Fruit fly (Drosophila melanogaster) whole organism, embryonic: ENCODE data around the gene Src64B.

Source experiments
- CG10431 ChIP-seq: fragments of 200-800 bp; sonication (Bioruptor generic); optimal IDR thresholded peaks from 3 replicates; lab custom pipeline; 2018; ENCODE audit warnings: missing biosample characterization, mild to moderate bottlenecking, missing genetic modification characterization
- CG10979 ChIP-seq: fragments of 200-800 bp; sonication (Bioruptor generic); optimal IDR thresholded peaks from 2 replicates; lab custom pipeline; 2018; ENCODE audit warnings: missing biosample characterization, mild to moderate bottlenecking, missing genetic modification characterization, moderate library complexity
- CG12219 ChIP-seq: fragments of 200-800 bp; sonication (Bioruptor generic); optimal IDR thresholded peaks from 3 replicates; lab custom pipeline; 2018; ENCODE audit warnings: missing biosample characterization, mild to moderate bottlenecking, missing genetic modification characterization
- CG12236 ChIP-seq: fragments of 200-800 bp; sonication (Bioruptor generic); optimal IDR thresholded peaks from 2 replicates; lab custom pipeline; 2016; ENCODE audit warnings: missing biosample characterization, missing genetic modification characterization
- CG12391 ChIP-seq: fragments of 200-800 bp; sonication (Bioruptor generic); optimal IDR thresholded peaks from 3 replicates; lab custom pipeline; 2018; ENCODE audit warnings: missing biosample characterization, mild to moderate bottlenecking, missing genetic modification characterization, moderate library complexity
- CG13287 ChIP-seq: fragments of 200-800 bp; sonication (Bioruptor generic); IDR thresholded peaks from 2 replicates; pipeline ENCODE4 v1.3.6; 2022; ENCODE audit warnings: missing biosample characterization, missing genetic modification characterization; ENCODE audit not compliant: partially characterized antibody
- CG13894 ChIP-seq: fragments of 200-800 bp; sonication (Bioruptor generic); optimal IDR thresholded peaks from 3 replicates; lab custom pipeline; 2018; ENCODE audit warnings: missing biosample characterization, mild to moderate bottlenecking, missing genetic modification characterization, moderate library complexity
- CG14965 ChIP-seq: fragments of 200-800 bp; sonication (Bioruptor generic); optimal IDR thresholded peaks from 2 replicates; lab custom pipeline; 2016; ENCODE audit warnings: missing biosample characterization, missing genetic modification characterization, borderline replicate concordance
- CG17361 ChIP-seq: fragments of 200-800 bp; sonication (Bioruptor generic); IDR thresholded peaks from 3 replicates; pipeline ENCODE4 v1.3.6; 2022; ENCODE audit warnings: missing biosample characterization, missing genetic modification characterization
- CG18599 ChIP-seq: fragments of 200-800 bp; sonication (Bioruptor generic); optimal IDR thresholded peaks from 3 replicates; lab custom pipeline; 2017; ENCODE audit warnings: missing biosample characterization, missing genetic modification characterization, mild to moderate bottlenecking, moderate library complexity, missing genetic modification reagents
- CG2678 ChIP-seq: fragments of 200-800 bp; sonication (Bioruptor generic); optimal IDR thresholded peaks from 3 replicates; lab custom pipeline; 2019; ENCODE audit warnings: missing biosample characterization, mild to moderate bottlenecking, missing genetic modification characterization, moderate library complexity
- CG30431 ChIP-seq: fragments of 200-800 bp; sonication (Bioruptor generic); optimal IDR thresholded peaks from 2 replicates; lab custom pipeline; 2017; ENCODE audit warnings: missing biosample characterization, missing genetic modification characterization
- CG32532 ChIP-seq: fragments of 200-800 bp; sonication (Bioruptor generic); IDR thresholded peaks from 2 replicates; pipeline ENCODE4 v1.3.6; 2022; ENCODE audit warnings: missing biosample characterization, missing genetic modification characterization
- CG34422 ChIP-seq: fragments of 200-800 bp; sonication (Bioruptor generic); IDR thresholded peaks from 3 replicates; pipeline ENCODE4 v1.3.6; 2022; ENCODE audit warnings: missing biosample characterization, missing genetic modification characterization
- CG8089 ChIP-seq: fragments of 200-800 bp; sonication (Bioruptor generic); optimal IDR thresholded peaks from 3 replicates; lab custom pipeline; 2016; ENCODE audit warnings: missing biosample characterization, missing genetic modification characterization
- CG8478 ChIP-seq: fragments of >200 bp; optimal IDR thresholded peaks from 2 replicates; lab custom pipeline; 2018
- CG8924 ChIP-seq: fragments of 200-800 bp; optimal IDR thresholded peaks from 3 replicates; lab custom pipeline; 2019; ENCODE audit warnings: missing biosample characterization, mild to moderate bottlenecking, missing genetic modification characterization, moderate library complexity
- CG8944 ChIP-seq: fragments of 200-800 bp; sonication (Bioruptor generic); optimal IDR thresholded peaks from 3 replicates; lab custom pipeline; 2016; ENCODE audit warnings: missing biosample characterization, missing genetic modification characterization
- CoRest ChIP-seq: fragments of 200-800 bp; sonication (Bioruptor generic); optimal IDR thresholded peaks from 3 replicates; lab custom pipeline; 2018; ENCODE audit warnings: missing biosample characterization, mild to moderate bottlenecking, missing genetic modification characterization, moderate library complexity
- D19B ChIP-seq: fragments of 200-800 bp; sonication (Bioruptor generic); optimal IDR thresholded peaks from 2 replicates; lab custom pipeline; 2017; ENCODE audit warnings: missing biosample characterization, mild to moderate bottlenecking, missing genetic modification characterization
- Eip74EF ChIP-seq, 2 experiments: fragments of 200-800 bp in 1 of 2; fragments of >200 bp in 1 of 2; sonication (Bioruptor generic) in 1 of 2; optimal IDR thresholded peaks; 2 replicates each; lab custom pipeline; 2017 to 2019; ENCODE audit warnings: missing biosample characterization in 2 of 2, missing genetic modification characterization in 2 of 2, mild to moderate bottlenecking in 1 of 2, moderate library complexity in 1 of 2
- Hsf ChIP-seq: fragments of 200-800 bp; sonication (Bioruptor generic); optimal IDR thresholded peaks from 3 replicates; lab custom pipeline; 2016; ENCODE audit warnings: missing biosample characterization, missing genetic modification characterization
- NK7.1 ChIP-seq: fragments of 200-800 bp; sonication (Bioruptor generic); optimal IDR thresholded peaks from 3 replicates; lab custom pipeline; 2016; ENCODE audit warnings: missing biosample characterization, missing genetic modification characterization
- Opbp ChIP-seq: fragments of 200-800 bp; sonication (Bioruptor generic); IDR thresholded peaks from 3 replicates; pipeline ENCODE4 v1.3.6; 2022; ENCODE audit warnings: missing biosample characterization, missing genetic modification characterization; ENCODE audit not compliant: partially characterized antibody
- Scr ChIP-seq: fragments of 200-800 bp; sonication (Bioruptor generic); IDR thresholded peaks from 2 replicates; pipeline ENCODE4 v1.3.6; 2022; ENCODE audit warnings: missing biosample characterization, missing genetic modification characterization; ENCODE audit not compliant: partially characterized antibody
- Trl ChIP-seq, 3 experiments: fragments of >200 bp in 2 of 3; fragments of 200-800 bp in 1 of 3; sonication (Bioruptor generic) in 1 of 3; optimal IDR thresholded peaks; 2 replicates in 1 of 3; 3 replicates in 2 of 3; lab custom pipeline; 2016 to 2017; ENCODE audit warnings: missing biosample characterization in 1 of 3, missing genetic modification characterization in 1 of 3
- Vsx1 ChIP-seq: fragments of 200-800 bp; sonication (Bioruptor generic); optimal IDR thresholded peaks from 2 replicates; lab custom pipeline; 2017; ENCODE audit warnings: missing biosample characterization, mild to moderate bottlenecking, missing genetic modification characterization, missing genetic modification reagents
- al ChIP-seq: fragments of 200-800 bp; sonication (Bioruptor generic); IDR thresholded peaks from 2 replicates; pipeline ENCODE4 v1.3.6; 2022; ENCODE audit warnings: missing biosample characterization, missing genetic modification characterization
- ase ChIP-seq: fragments of 200-800 bp; sonication (Bioruptor generic); IDR thresholded peaks from 3 replicates; pipeline ENCODE4 v1.3.6; 2022; ENCODE audit warnings: missing biosample characterization, missing genetic modification characterization
- dmrt11E ChIP-seq: fragments of 200-800 bp; sonication (Bioruptor generic); optimal IDR thresholded peaks from 3 replicates; lab custom pipeline; 2018; ENCODE audit warnings: missing biosample characterization, mild to moderate bottlenecking, missing genetic modification characterization, moderate library complexity
- esg ChIP-seq: fragments of 200-800 bp; sonication (Bioruptor generic); conservative IDR thresholded peaks from 2 replicates; pipeline ENCODE4 v1.3.6; 2022; ENCODE audit warnings: missing biosample characterization, missing genetic modification characterization
- exex ChIP-seq: fragments of 200-800 bp; sonication (Bioruptor generic); optimal IDR thresholded peaks from 4 replicates; lab custom pipeline; 2018; ENCODE audit warnings: missing biosample characterization, mild to moderate bottlenecking, missing genetic modification characterization, moderate library complexity
- grau ChIP-seq: fragments of 200-800 bp; optimal IDR thresholded peaks from 3 replicates; lab custom pipeline; 2019; ENCODE audit warnings: missing biosample characterization, mild to moderate bottlenecking, missing genetic modification characterization, moderate library complexity
- gro ChIP-seq: fragments of 200-800 bp; sonication (Bioruptor generic); optimal IDR thresholded peaks from 2 replicates; lab custom pipeline; 2016; ENCODE audit warnings: missing biosample characterization, missing genetic modification characterization
- gsb-n ChIP-seq: fragments of 200-800 bp; sonication (Bioruptor generic); optimal IDR thresholded peaks from 3 replicates; lab custom pipeline; 2018; ENCODE audit warnings: missing biosample characterization, mild to moderate bottlenecking, missing genetic modification characterization
- klu ChIP-seq: fragments of 200-800 bp; sonication (Bioruptor generic); IDR thresholded peaks from 2 replicates; pipeline ENCODE4 v1.3.6; 2022; ENCODE audit warnings: missing biosample characterization, missing genetic modification characterization
- lbe ChIP-seq: fragments of 200-800 bp; sonication (Bioruptor generic); optimal IDR thresholded peaks from 2 replicates; lab custom pipeline; 2016; ENCODE audit warnings: missing biosample characterization, mild to moderate bottlenecking, missing genetic modification characterization
- mam ChIP-seq: fragments of 200-800 bp; sonication (Bioruptor generic); optimal IDR thresholded peaks from 3 replicates; lab custom pipeline; 2016; ENCODE audit warnings: missing biosample characterization, missing genetic modification characterization
- nau ChIP-seq: fragments of 200-800 bp; sonication (Bioruptor generic); optimal IDR thresholded peaks from 3 replicates; lab custom pipeline; 2017; ENCODE audit warnings: missing biosample characterization, mild to moderate bottlenecking, missing genetic modification characterization, missing genetic modification reagents
- pb ChIP-seq: fragments of 200-800 bp; sonication (Bioruptor generic); optimal IDR thresholded peaks from 3 replicates; lab custom pipeline; 2016; ENCODE audit warnings: missing biosample characterization, missing genetic modification characterization
- run ChIP-seq: fragments of 200-800 bp; sonication (Bioruptor generic); optimal IDR thresholded peaks from 3 replicates; lab custom pipeline; 2018; ENCODE audit warnings: missing biosample characterization, mild to moderate bottlenecking, missing genetic modification characterization
- sc ChIP-seq, 3 experiments: fragments of >200 bp in 2 of 3; fragments of 200-800 bp in 1 of 3; sonication (Bioruptor generic) in 1 of 3; optimal IDR thresholded peaks; 2 replicates in 2 of 3; 3 replicates in 1 of 3; lab custom pipeline; 2017; ENCODE audit warnings: mild to moderate bottlenecking in 1 of 3, missing biosample characterization in 1 of 3, missing genetic modification characterization in 1 of 3, missing genetic modification reagents in 1 of 3
- sim ChIP-seq: fragments of 200-800 bp; sonication (Bioruptor generic); IDR thresholded peaks from 2 replicates; pipeline ENCODE4 v1.3.6; 2022; ENCODE audit warnings: missing biosample characterization, missing genetic modification characterization
- sr ChIP-seq: fragments of 200-800 bp; sonication (Bioruptor generic); IDR thresholded peaks from 3 replicates; pipeline ENCODE4 v1.3.6; 2022; ENCODE audit warnings: missing biosample characterization, missing genetic modification characterization
- ssp ChIP-seq: fragments of 200-800 bp; sonication (Bioruptor generic); IDR thresholded peaks from 2 replicates; pipeline ENCODE4 v1.3.6; 2022; ENCODE audit warnings: missing biosample characterization, missing genetic modification characterization
- sug ChIP-seq: fragments of 200-800 bp; optimal IDR thresholded peaks from 2 replicates; lab custom pipeline; 2019; ENCODE audit warnings: missing biosample characterization, mild to moderate bottlenecking, missing genetic modification characterization, moderate library complexity
- toy ChIP-seq: fragments of 200-800 bp; sonication (Bioruptor generic); IDR thresholded peaks from 2 replicates; pipeline ENCODE4 v1.3.6; 2022; ENCODE audit warnings: missing biosample characterization, missing genetic modification characterization
- unc-4 ChIP-seq: fragments of 200-800 bp; sonication (Bioruptor generic); IDR thresholded peaks from 2 replicates; pipeline ENCODE4 v1.3.6; 2022; ENCODE audit warnings: missing biosample characterization, missing genetic modification characterization; ENCODE audit not compliant: partially characterized antibody
- vfl ChIP-seq: fragments of 200-800 bp; sonication (Bioruptor generic); optimal IDR thresholded peaks from 2 replicates; lab custom pipeline; 2016; ENCODE audit warnings: missing biosample characterization, missing genetic modification characterization
- zf30C ChIP-seq: fragments of 200-800 bp; sonication (Bioruptor generic); optimal IDR thresholded peaks from 3 replicates; lab custom pipeline; 2018; ENCODE audit warnings: missing biosample characterization, mild to moderate bottlenecking, missing genetic modification characterization

The Src64B gene

DNA sequence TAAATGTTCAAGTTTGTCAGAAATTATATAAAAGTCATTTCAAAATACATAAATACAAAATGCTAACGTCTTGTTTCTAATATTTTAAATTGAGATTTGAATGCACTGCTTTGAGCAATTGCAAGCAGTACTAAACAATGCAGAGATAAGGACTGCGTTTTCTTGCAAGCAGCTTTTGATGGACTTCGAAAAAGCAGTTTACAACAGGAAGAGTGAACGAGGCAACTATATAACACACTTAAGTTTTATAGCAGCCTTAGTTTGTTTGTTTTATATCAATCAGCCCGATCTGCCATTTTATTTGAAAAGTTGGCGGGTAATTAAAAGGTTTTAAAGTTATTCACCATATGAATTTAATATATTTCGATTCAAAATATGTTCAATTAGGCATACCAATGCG lies 72.6 kb downstream of the Src64B start (continued):
- TF ChIP-seq CG8089 (GFP tag; lab: Kevin White, UChicago) (no peak), Vsx1 (GFP tag; lab: Kevin White, UChicago) (no peak), run (tag; lab: Kevin White, UChicago) (no peak), esg (no peak), CG14965 (GFP tag; lab: Kevin White, UChicago) (no peak), CG8944 (GFP tag; lab: Kevin White, UChicago) (peak; percentile 15), dmrt11E (tag; lab: Kevin White, UChicago) (no peak), D19B (GFP tag; lab: Kevin White, UChicago) (no peak), sr (no peak), CG32532 (GFP tag; lab: Robert Waterston, UW) (no peak), Eip74EF (GFP tag; optimal IDR thresholded peaks at IDR 0.05; lab: Kevin White, UChicago) (peak in 1 of 2 experiments; percentile 30), grau (tag; lab: Kevin White, UChicago) (peak; percentile 26), CG30431 (GFP tag; lab: Kevin White, UChicago) (no peak), CG13287 (GFP tag; lab: Robert Waterston, UW) (no peak; the same call in 1 of the 2 replicates), CG8478 (peak; percentile 84), sim (GFP tag; lab: Robert Waterston, UW) (no peak), CG12236 (no peak), CoRest (peak; percentile 79), CG10431 (GFP tag; lab: Kevin White, UChicago) (no peak), sug (tag; lab: Kevin White, UChicago) (peak; percentile 12), nau (GFP tag; lab: Kevin White, UChicago) (no peak), Scr (GFP tag; lab: Robert Waterston, UW) (no peak), unc-4 (GFP tag; lab: Robert Waterston, UW) (no peak), klu (GFP tag; lab: Robert Waterston, UW) (no peak), CG12219 (no peak), toy (no peak), CG17361 (peak; percentile 34; the same call in 1 of the 3 replicates), lbe (no peak), pb (GFP tag; lab: Kevin White, UChicago) (no peak), Opbp (GFP tag; lab: Robert Waterston, UW) (peak; percentile 59; the same call in 1 of the 3 replicates), CG8924 (tag; lab: Kevin White, UChicago) (no peak), zf30C (GFP tag; lab: Kevin White, UChicago) (no peak), CG12391 (tag; lab: Kevin White, UChicago) (peak; percentile 17), gro (GFP tag; lab: Kevin White, UChicago) (peak; percentile 29), Trl (optimal IDR thresholded peaks at IDR 0.05; lab: Kevin White, UChicago) (no peak), Trl (GFP tag; optimal IDR thresholded peaks at IDR 0.05; lab: Kevin White, UChicago) (no peak), CG13894 (tag; lab: Kevin White, UChicago) (peak; percentile 11), CG2678 (tag; lab: Kevin White, UChicago) (no peak), NK7.1 (GFP tag; lab: Kevin White, UChicago) (no peak), Hsf (GFP tag; lab: Kevin White, UChicago) (no peak), exex (tag; lab: Kevin White, UChicago) (no peak), mam (GFP tag; lab: Kevin White, UChicago) (peak; percentile 26), ssp (GFP tag; lab: Robert Waterston, UW) (no peak), sc (optimal IDR thresholded peaks at IDR 0.05; lab: Kevin White, UChicago) (no peak), sc (GFP tag; optimal IDR thresholded peaks at IDR 0.05; lab: Kevin White, UChicago) (no peak), CG10979 (tag; lab: Kevin White, UChicago) (no peak), ase (GFP tag; lab: Robert Waterston, UW) (no peak), CG18599 (GFP tag; lab: Kevin White, UChicago) (no peak), gsb-n (no peak), CG34422 (GFP tag; lab: Robert Waterston, UW) (no peak), vfl (GFP tag; lab: Kevin White, UChicago) (no peak), al (no peak)
